Fruit fly (Drosophila melanogaster) whole organism, adult: ENCODE data around the gene bsf.

Source experiments
- CG11617 ChIP-seq: fragments of 200-800 bp; sonication (Bioruptor generic); optimal IDR thresholded peaks from 2 replicates; lab custom pipeline; 2017; ENCODE audit warnings: mild to moderate bottlenecking, missing biosample characterization, missing genetic modification reagents, missing genetic modification characterization
- CG12768 ChIP-seq: fragments of 200-800 bp; sonication (Bioruptor generic); optimal IDR thresholded peaks from 2 replicates; lab custom pipeline; 2017; ENCODE audit warnings: missing biosample characterization, missing genetic modification characterization, mild to moderate bottlenecking, moderate library complexity, missing genetic modification reagents
- CG14711 ChIP-seq: fragments of 200-800 bp; sonication (Bioruptor generic); optimal IDR thresholded peaks from 2 replicates; lab custom pipeline; 2018; ENCODE audit warnings: missing biosample characterization, mild to moderate bottlenecking, missing genetic modification characterization, moderate library complexity
- CG1620 ChIP-seq: fragments of 200-800 bp; sonication (Bioruptor generic); optimal IDR thresholded peaks from 2 replicates; lab custom pipeline; 2016; ENCODE audit warnings: missing biosample characterization, missing genetic modification characterization
- CG33017 ChIP-seq: fragments of 200-800 bp; sonication (Bioruptor generic); optimal IDR thresholded peaks from 2 replicates; lab custom pipeline; 2018; ENCODE audit warnings: missing biosample characterization, mild to moderate bottlenecking, missing genetic modification characterization, moderate library complexity
- CG5204 ChIP-seq: fragments of 200-800 bp; sonication (Bioruptor generic); optimal IDR thresholded peaks from 2 replicates; lab custom pipeline; 2016; ENCODE audit warnings: missing biosample characterization, missing genetic modification characterization
- CG7045 ChIP-seq: fragments of 200-800 bp; sonication (Bioruptor generic); optimal IDR thresholded peaks from 2 replicates; lab custom pipeline; 2017; ENCODE audit warnings: missing biosample characterization, mild to moderate bottlenecking, missing genetic modification characterization
- CG7101 ChIP-seq: fragments of 200-800 bp; sonication (Bioruptor generic); optimal IDR thresholded peaks from 2 replicates; lab custom pipeline; 2018; ENCODE audit warnings: missing biosample characterization, mild to moderate bottlenecking, missing genetic modification characterization, moderate library complexity
- Clk ChIP-seq: fragments of 200-800 bp; sonication (Bioruptor generic); optimal IDR thresholded peaks from 2 replicates; lab custom pipeline; 2017; ENCODE audit warnings: missing biosample characterization, missing genetic modification characterization
- Crg-1 ChIP-seq: fragments of 200-800 bp; sonication (Bioruptor generic); optimal IDR thresholded peaks from 2 replicates; lab custom pipeline; 2016; ENCODE audit warnings: missing biosample characterization, missing genetic modification characterization
- Hr96 ChIP-seq: fragments of 200-800 bp; sonication (Bioruptor generic); optimal IDR thresholded peaks from 2 replicates; lab custom pipeline; 2016; ENCODE audit warnings: missing biosample characterization, missing genetic modification characterization
- Mnt ChIP-seq: fragments of 200-800 bp; sonication (Bioruptor generic); optimal IDR thresholded peaks from 2 replicates; lab custom pipeline; 2016; ENCODE audit warnings: missing biosample characterization, mild to moderate bottlenecking, missing genetic modification characterization
- bab1 ChIP-seq: fragments of 200-800 bp; sonication (Bioruptor generic); optimal IDR thresholded peaks from 3 replicates; lab custom pipeline; 2019; ENCODE audit warnings: missing biosample characterization, mild to moderate bottlenecking, missing genetic modification characterization, moderate library complexity
- cic ChIP-seq: fragments of 200-800 bp; sonication (Bioruptor generic); optimal IDR thresholded peaks from 2 replicates; lab custom pipeline; 2017; ENCODE audit warnings: missing biosample characterization, mild to moderate bottlenecking, missing genetic modification characterization, moderate library complexity
- cnc ChIP-seq, 2 experiments: fragments of >200 bp; optimal IDR thresholded peaks; 2 replicates each; lab custom pipeline; 2017
- kay ChIP-seq: fragments of 200-800 bp; sonication (Bioruptor generic); peaks from one replicate; lab custom pipeline; 2016; ENCODE audit warnings: missing biosample characterization, missing genetic modification characterization, borderline replicate concordance
- ovo ChIP-seq: fragments of 200-800 bp; sonication (Bioruptor generic); optimal IDR thresholded peaks from 2 replicates; lab custom pipeline; 2016; ENCODE audit warnings: missing biosample characterization, missing genetic modification characterization
- pad ChIP-seq: fragments of 200-800 bp; sonication (Bioruptor generic); optimal IDR thresholded peaks from 3 replicates; lab custom pipeline; 2017; ENCODE audit warnings: missing biosample characterization, missing genetic modification characterization, mild to moderate bottlenecking, moderate library complexity, missing genetic modification reagents
- tj ChIP-seq: fragments of 200-800 bp; sonication (Bioruptor generic); optimal IDR thresholded peaks from 3 replicates; lab custom pipeline; 2017; ENCODE audit warnings: missing biosample characterization, mild to moderate bottlenecking, missing genetic modification characterization, moderate library complexity
- toe ChIP-seq: fragments of 200-800 bp; sonication (Bioruptor generic); optimal IDR thresholded peaks from 2 replicates; lab custom pipeline; 2016; ENCODE audit warnings: missing biosample characterization, missing genetic modification characterization

The bsf gene

dm6 chr2L:18448639-18449430, 5.6 kb downstream of the bsf start, which contains the start of gene ncm:
Gene ncm (minus strand): TSS chr2L:18448957.
- TF ChIP-seq CG33017 (tag; lab: Kevin White, UChicago) (no peak), CG1620 (GFP tag; lab: Kevin White, UChicago) (no peak), CG14711 (no peak), Mnt (GFP tag; lab: Kevin White, UChicago) (peak; percentile 40)

DNA sequence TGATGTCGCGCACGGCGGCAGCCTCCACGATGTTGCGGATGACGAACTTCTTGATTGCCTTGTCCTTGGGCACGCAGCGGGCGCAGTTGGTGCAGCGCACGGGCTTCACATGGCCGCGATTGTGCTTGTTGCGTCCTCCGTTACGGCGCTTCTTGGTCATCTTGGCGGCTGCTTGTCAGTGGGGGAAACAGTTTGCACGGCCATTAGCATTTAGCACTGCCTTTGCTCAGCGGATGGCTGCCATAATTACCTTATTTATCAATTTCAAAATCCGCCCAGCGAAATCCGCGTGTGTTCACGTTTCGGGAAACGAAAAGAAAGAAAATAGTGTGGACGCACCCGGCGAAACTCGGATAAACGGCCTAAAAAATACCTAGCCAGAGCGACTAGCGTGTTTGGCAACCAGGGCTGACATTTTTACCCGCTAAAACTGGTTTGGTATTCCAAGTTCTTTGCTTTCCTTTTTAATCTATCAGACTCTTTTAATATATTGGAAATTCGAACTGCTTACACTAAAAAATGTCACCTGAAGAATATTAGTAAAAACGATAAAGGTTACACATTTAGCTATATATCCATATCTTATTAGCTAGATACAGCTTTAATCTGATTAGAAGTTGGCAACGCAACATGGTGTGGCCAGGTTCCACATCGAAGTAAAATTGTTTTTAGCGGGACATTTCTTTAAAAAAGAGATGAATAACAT, 11.3 kb downstream of the bsf start, which contains the start of gene RpS26:
RpS26 (minus strand) TSS at position 375 of the 706 bp plus-strand sequence.
- TF ChIP-seq cnc (optimal IDR thresholded peaks at IDR 0.05; lab: Kevin White, UChicago): no peak
- TF ChIP-seq Mnt (GFP tag; lab: Kevin White, UChicago): peak; percentile 79
- peak; percentile 28 for TF ChIP-seq tj (GFP tag; lab: Kevin White, UChicago)
- TF ChIP-seq CG5204: no peak
- TF ChIP-seq CG33017 (tag; lab: Kevin White, UChicago): peak; percentile 1
- no peak for TF ChIP-seq ovo (GFP tag; lab: Kevin White, UChicago)
- no peak for TF ChIP-seq Hr96 (GFP tag; lab: Kevin White, UChicago)
- no peak for TF ChIP-seq CG12768 (GFP tag; lab: Kevin White, UChicago)
- no peak for TF ChIP-seq kay (GFP tag; lab: Kevin White, UChicago)
- TF ChIP-seq Clk: peak; percentile 10
- TF ChIP-seq CG11617 (GFP tag; lab: Kevin White, UChicago): peak; percentile 68
- TF ChIP-seq toe (GFP tag; lab: Kevin White, UChicago): no peak
- TF ChIP-seq CG1620 (GFP tag; lab: Kevin White, UChicago): peak; percentile 70
- TF ChIP-seq cic (GFP tag; lab: Kevin White, UChicago): peak; percentile 13
- peak; percentile 28 for TF ChIP-seq CG14711
- TF ChIP-seq CG7101: peak; percentile 49
- peak; percentile 55 for TF ChIP-seq CG7045
- peak; percentile 18 for TF ChIP-seq Crg-1 (GFP tag; lab: Kevin White, UChicago)
- peak; percentile 48 for TF ChIP-seq pad (GFP tag; lab: Kevin White, UChicago)
- peak; percentile 74 for TF ChIP-seq bab1 (GFP tag; lab: Kevin White, UChicago)

dm6 chr2L:18441220-18441619, 13.2 kb downstream of the bsf start:
- TF ChIP-seq ovo (GFP tag; lab: Kevin White, UChicago) (peak; percentile 29), CG7101 (peak; percentile 30), tj (GFP tag; lab: Kevin White, UChicago) (no peak), toe (GFP tag; lab: Kevin White, UChicago) (peak; percentile 4), CG14711 (no peak), cic (GFP tag; lab: Kevin White, UChicago) (no peak), cnc (optimal IDR thresholded peaks at IDR 0.05; lab: Kevin White, UChicago) (no peak), Crg-1 (GFP tag; lab: Kevin White, UChicago) (peak; percentile 3), CG5204 (peak; percentile 52), pad (GFP tag; lab: Kevin White, UChicago) (no peak)
